Worm (Caenorhabditis elegans): Measurements from ENCODE around the gene obr-2.

obr-2 gene

DNA sequence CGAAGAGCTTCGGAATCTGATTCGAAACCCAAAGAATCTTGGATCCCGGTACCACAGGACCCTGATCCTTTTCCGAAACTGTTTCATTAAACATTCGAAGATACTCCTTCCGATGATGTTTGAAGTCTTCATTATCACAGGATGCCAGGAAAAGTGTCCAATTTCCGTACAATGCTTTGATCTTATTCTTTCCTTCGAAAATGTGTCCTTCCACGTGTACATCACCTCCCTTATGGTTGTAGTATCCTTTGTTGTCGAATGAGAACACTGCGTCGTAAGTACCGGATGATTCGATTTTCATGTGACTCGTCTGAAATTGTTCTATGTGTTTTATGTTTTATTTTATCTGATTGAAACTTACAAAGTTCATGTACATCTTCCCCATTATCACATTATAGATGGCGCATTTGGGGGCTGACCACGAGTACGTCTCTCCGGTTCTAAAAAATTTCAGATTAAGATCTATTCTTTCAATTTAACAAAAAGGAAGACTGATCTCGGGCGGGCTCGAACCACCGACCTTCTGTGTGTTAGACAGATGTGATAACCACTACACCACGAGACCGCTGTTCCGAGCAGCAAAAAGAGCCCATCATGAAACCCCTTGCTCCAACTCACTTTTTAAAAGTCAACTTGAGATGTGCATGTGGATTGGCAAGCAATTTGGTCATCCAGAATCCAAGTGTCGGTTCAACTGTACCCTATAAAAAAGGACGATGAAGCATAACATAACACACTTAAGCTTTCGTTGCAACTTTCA is 1.3 kb downstream of the obr-2 start:
- TF ChIP-seq cnd-1 (tag; optimal IDR thresholded peaks at IDR 0.05), result no peak
- no peak for TF ChIP-seq ztf-11 (tag; optimal IDR thresholded peaks at IDR 0.05)
- no peak for TF ChIP-seq nhr-237 (tag; optimal IDR thresholded peaks at IDR 0.05)
- TF ChIP-seq drap-1 (GFP tag; optimal IDR thresholded peaks at IDR 0.05), result no peak
- TF ChIP-seq pha-4 (tag; optimal IDR thresholded peaks at IDR 0.05), result no peak
- no peak for TF ChIP-seq nhr-12 (tag; optimal IDR thresholded peaks at IDR 0.05)
- no peak for TF ChIP-seq lsy-2 (tag; optimal IDR thresholded peaks at IDR 0.05)
- peak; percentile 10 for TF ChIP-seq sem-2 (GFP tag; optimal IDR thresholded peaks at IDR 0.05)

DNA sequence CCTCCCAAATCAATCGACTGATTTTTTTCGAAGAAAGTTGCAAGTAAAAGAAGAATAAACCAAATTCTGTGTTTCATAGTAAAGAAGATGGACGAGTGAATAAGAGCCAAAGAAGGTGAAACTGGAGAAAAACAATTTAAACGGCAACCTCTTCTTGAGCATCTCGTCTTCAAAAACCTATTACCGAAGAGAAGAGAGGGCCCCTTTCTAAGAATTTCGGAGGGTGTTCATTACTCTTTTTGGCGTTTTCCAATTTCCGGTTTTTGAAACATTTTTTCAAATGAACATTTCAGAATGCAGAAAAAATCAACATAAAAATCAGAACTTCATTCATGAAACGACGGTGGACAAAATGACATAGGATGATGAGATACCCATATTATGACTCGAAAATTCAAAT is 2.5 kb downstream of the obr-2 start, which contains the start of gene nmr-2:
Gene nmr-2 (minus strand): TSS at position 101 of the 400 bp plus-strand sequence.
- TF ChIP-seq nhr-28 (tag; optimal IDR thresholded peaks at IDR 0.05) (no peak), nhr-237 (tag; optimal IDR thresholded peaks at IDR 0.05) (no peak), pha-4 (tag; optimal IDR thresholded peaks at IDR 0.05) (no peak), hlh-1 (tag; optimal IDR thresholded peaks at IDR 0.05) (no peak), blmp-1 (tag; optimal IDR thresholded peaks at IDR 0.05) (no peak), nhr-76 (tag; optimal IDR thresholded peaks at IDR 0.05) (no peak)

DNA sequence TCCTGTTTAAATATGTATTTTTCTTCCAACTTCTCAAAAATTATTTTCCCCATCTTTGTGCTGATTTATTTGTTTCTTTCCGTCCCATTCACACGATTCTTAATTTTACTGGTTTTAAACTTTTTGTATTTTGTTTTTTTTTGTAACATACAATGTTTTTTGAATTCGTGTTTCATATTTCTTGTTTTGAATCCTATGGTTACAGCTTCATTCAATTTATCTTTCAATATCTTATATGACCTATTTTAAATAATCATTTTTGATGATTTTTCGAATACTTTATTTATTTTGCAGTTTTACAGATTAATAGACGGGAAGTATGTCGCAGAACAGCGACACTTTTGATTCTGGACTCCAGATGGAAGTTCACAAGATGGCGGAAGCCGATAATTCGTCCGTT is 9.3 kb downstream of the obr-2 start, which contains the start of gene hrde-2:
Gene hrde-2 (plus strand): TSS at position 301 of the 400 bp plus-strand sequence.
- TF ChIP-seq zip-8 (tag; optimal IDR thresholded peaks at IDR 0.05) (no peak), unc-120 (tag; optimal IDR thresholded peaks at IDR 0.05; ENCODE audit: poor library complexity, severe bottlenecking) (no peak), unc-39 (tag; optimal IDR thresholded peaks at IDR 0.05) (no peak), ces-1 (GFP tag; optimal IDR thresholded peaks at IDR 0.05) (no peak), lsy-2 (tag; optimal IDR thresholded peaks at IDR 0.05) (no peak), sptf-1 (tag; optimal IDR thresholded peaks at IDR 0.05) (no peak), drap-1 (GFP tag; optimal IDR thresholded peaks at IDR 0.05) (no peak), mls-2 (tag; optimal IDR thresholded peaks at IDR 0.05) (no peak), lin-13 (tag; optimal IDR thresholded peaks at IDR 0.05) (no peak), mab-5 (tag; optimal IDR thresholded peaks at IDR 0.05) (no peak), nhr-12 (tag; optimal IDR thresholded peaks at IDR 0.05) (no peak), flh-1 (GFP tag; optimal IDR thresholded peaks at IDR 0.05) (no peak), ztf-11 (tag; optimal IDR thresholded peaks at IDR 0.05) (no peak), ceh-43 (GFP tag; optimal IDR thresholded peaks at IDR 0.05) (no peak), mep-1 (tag; optimal IDR thresholded peaks at IDR 0.05) (no peak), ceh-83 (GFP tag; optimal IDR thresholded peaks at IDR 0.05) (no peak), hlh-1 (tag; optimal IDR thresholded peaks at IDR 0.05) (no peak), M03D4.4 (tag; optimal IDR thresholded peaks at IDR 0.05) (no peak)

DNA sequence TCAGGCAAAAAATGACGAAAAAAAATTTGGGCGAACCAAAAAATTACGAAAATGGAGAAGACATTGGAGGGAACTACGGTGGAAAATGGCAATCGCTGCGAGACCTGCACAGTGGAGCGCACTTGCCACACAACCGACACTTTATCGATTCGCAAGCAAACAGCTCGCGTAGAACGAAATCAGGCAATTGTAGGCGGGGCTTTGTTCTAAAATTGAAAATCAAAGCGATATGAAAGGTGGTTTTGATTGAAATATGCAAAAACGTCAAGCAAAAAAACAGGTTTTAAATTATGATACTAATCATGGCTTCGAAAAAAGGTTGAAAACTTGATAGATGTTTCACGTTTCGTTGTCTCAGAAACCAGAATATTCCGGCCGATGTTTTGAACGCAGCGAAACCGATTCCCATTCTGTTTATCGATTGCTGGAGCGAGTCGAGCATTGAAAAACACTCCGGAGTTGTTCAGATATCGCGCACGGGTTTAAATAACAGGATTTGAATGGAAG is 11.8 kb downstream of the obr-2 start, which contains the start of the genes fib-1 and mut-15:
Gene fib-1 (minus strand): TSS at position 40 of the 507 bp plus-strand sequence.
Gene mut-15 (plus strand): TSS at position 360 of the 507 bp plus-strand sequence.
- TF ChIP-seq pha-4 (tag; optimal IDR thresholded peaks at IDR 0.05), result peak; percentile 83
- no peak for TF ChIP-seq ceh-43 (GFP tag; optimal IDR thresholded peaks at IDR 0.05)
- no peak for TF ChIP-seq blmp-1 (tag; optimal IDR thresholded peaks at IDR 0.05)
- TF ChIP-seq bed-3 (GFP tag; optimal IDR thresholded peaks at IDR 0.05), result peak; percentile 32
- no peak for TF ChIP-seq mab-5 (tag; optimal IDR thresholded peaks at IDR 0.05)
- TF ChIP-seq nhr-76 (tag; optimal IDR thresholded peaks at IDR 0.05), result no peak
- TF ChIP-seq sptf-1 (tag; optimal IDR thresholded peaks at IDR 0.05), result peak; percentile 86
- TF ChIP-seq elt-3 (tag; optimal IDR thresholded peaks at IDR 0.05), result peak; percentile 11
- peak; percentile 95 for TF ChIP-seq mep-1 (tag; optimal IDR thresholded peaks at IDR 0.05)
- peak; percentile 40 for TF ChIP-seq cnd-1 (tag; optimal IDR thresholded peaks at IDR 0.05)
- peak; percentile 80 for TF ChIP-seq mls-2 (tag; optimal IDR thresholded peaks at IDR 0.05)
- TF ChIP-seq unc-39 (tag; optimal IDR thresholded peaks at IDR 0.05), result no peak
- peak; percentile 95 for TF ChIP-seq lsy-2 (tag; optimal IDR thresholded peaks at IDR 0.05)
- TF ChIP-seq sem-2 (GFP tag; optimal IDR thresholded peaks at IDR 0.05), result no peak
- TF ChIP-seq M03D4.4 (tag; optimal IDR thresholded peaks at IDR 0.05), result no peak
- TF ChIP-seq nhr-2 (tag; optimal IDR thresholded peaks at IDR 0.05), result peak; percentile 37
- TF ChIP-seq lin-13 (tag; optimal IDR thresholded peaks at IDR 0.05), result peak; percentile 93
- TF ChIP-seq unc-62 (GFP tag; optimal IDR thresholded peaks at IDR 0.05), result peak; percentile 4
- TF ChIP-seq ham-2 (GFP tag; optimal IDR thresholded peaks at IDR 0.05), result peak; percentile 15
- TF ChIP-seq nhr-237 (tag; optimal IDR thresholded peaks at IDR 0.05), result peak; percentile 93
- peak; percentile 94 for TF ChIP-seq unc-120 (tag; optimal IDR thresholded peaks at IDR 0.05; ENCODE audit: poor library complexity, severe bottlenecking)
- TF ChIP-seq flh-1 (GFP tag; optimal IDR thresholded peaks at IDR 0.05), result no peak
- TF ChIP-seq lin-32 (GFP tag; optimal IDR thresholded peaks at IDR 0.05), result no peak
- peak; percentile 21 for TF ChIP-seq tbx-8 (GFP tag; optimal IDR thresholded peaks at IDR 0.05)
- TF ChIP-seq ces-1 (GFP tag; optimal IDR thresholded peaks at IDR 0.05), result no peak
- peak; percentile 92 for TF ChIP-seq drap-1 (GFP tag; optimal IDR thresholded peaks at IDR 0.05)
- no peak for TF ChIP-seq ztf-11 (tag; optimal IDR thresholded peaks at IDR 0.05)
- TF ChIP-seq zip-8 (tag; optimal IDR thresholded peaks at IDR 0.05), result no peak
- peak; percentile 9 for TF ChIP-seq nhr-28 (tag; optimal IDR thresholded peaks at IDR 0.05)
- peak; percentile 51 for TF ChIP-seq ceh-83 (GFP tag; optimal IDR thresholded peaks at IDR 0.05)
- TF ChIP-seq ceh-39 (tag; optimal IDR thresholded peaks at IDR 0.05), result peak; percentile 96
- TF ChIP-seq snpc-4 (tag; optimal IDR thresholded peaks at IDR 0.05), result no peak
